Worm (Caenorhabditis elegans) whole organism, late embryonic: Measurements from ENCODE around the gene grl-21.

ENCODE experiments used
- K09A11.1 ChIP-seq: sonication (generic microtip); optimal IDR thresholded peaks from 2 replicates; lab custom pipeline; 2017; ENCODE audit warnings: antibody characterized with exemption, mild to moderate bottlenecking, missing genetic modification characterization, missing compliant biosample characterization; ENCODE audit not compliant: insufficient read depth
- ama-1 ChIP-seq: fragments of 150-350 bp; optimal IDR thresholded peaks from 2 replicates; lab custom pipeline; 2014
- ceh-48 ChIP-seq: sonication (generic microtip); optimal IDR thresholded peaks from 2 replicates; lab custom pipeline; 2016; ENCODE audit warnings: missing genetic modification characterization, inconsistent platforms, missing compliant biosample characterization
- che-1 ChIP-seq: sonication (generic microtip); optimal IDR thresholded peaks from 2 replicates; lab custom pipeline; 2016; ENCODE audit warnings: mild to moderate bottlenecking, missing genetic modification characterization, missing compliant biosample characterization
- dve-1 ChIP-seq: sonication (generic microtip); optimal IDR thresholded peaks from 2 replicates; lab custom pipeline; 2017; ENCODE audit warnings: antibody characterized with exemption, mild to moderate bottlenecking, missing genetic modification characterization, missing compliant biosample characterization
- pqm-1 ChIP-seq: sonication (generic microtip); optimal IDR thresholded peaks from 2 replicates; lab custom pipeline; 2016; ENCODE audit warnings: missing genetic modification characterization, missing compliant biosample characterization
- syd-9 ChIP-seq: sonication (generic microtip); optimal IDR thresholded peaks from 2 replicates; lab custom pipeline; 2016; ENCODE audit warnings: mild to moderate bottlenecking, missing genetic modification characterization, moderate library complexity, missing compliant biosample characterization
- unc-86 ChIP-seq: sonication (generic microtip); optimal IDR thresholded peaks from 2 replicates; lab custom pipeline; 2016; ENCODE audit warnings: missing genetic modification characterization, missing compliant biosample characterization

DNA sequence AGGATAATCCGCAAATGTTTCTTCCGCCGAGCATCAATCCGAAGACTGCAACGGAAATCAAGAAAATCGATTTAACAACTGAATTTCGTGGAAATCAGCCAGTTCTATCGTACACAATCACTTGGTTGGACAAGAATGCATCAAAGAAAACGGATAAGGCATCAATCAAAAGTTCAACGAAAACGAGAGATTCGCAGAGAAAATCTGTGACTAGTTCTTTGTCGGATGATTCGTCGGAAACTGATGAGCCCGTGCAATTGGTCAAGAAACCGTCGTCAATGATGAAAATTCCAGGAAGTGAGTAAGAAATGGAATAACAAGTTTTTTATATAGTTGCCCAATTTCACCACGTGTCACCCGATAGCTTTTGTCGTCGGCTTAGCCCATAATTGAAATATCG lies 31.2 kb upstream of the grl-21 start, which contains the start of gene R102.6:
- TF ChIP-seq K09A11.1, result no peak
- no peak for TF ChIP-seq pqm-1 (tag; lab: Kevin White, UChicago)
- no peak for TF ChIP-seq dve-1
- no peak for TF ChIP-seq ama-1
- no peak for TF ChIP-seq unc-86 (tag; lab: Kevin White, UChicago)
- TF ChIP-seq ceh-48, result no peak
- no peak for TF ChIP-seq che-1 (tag; lab: Kevin White, UChicago)
- no peak for TF ChIP-seq syd-9 (tag; lab: Kevin White, UChicago)
